Fruit fly (Drosophila melanogaster) whole organism, embryonic: ENCODE results near the gene CG31245.

ENCODE experiments used
- CG6791 ChIP-seq: fragments of 200-800 bp; sonication (Bioruptor generic); IDR thresholded peaks from 3 replicates; pipeline ENCODE4 v1.3.6; 2022; ENCODE audit warnings: missing biosample characterization, missing genetic modification characterization; ENCODE audit not compliant: partially characterized antibody
- CG9609 ChIP-seq: fragments of 200-800 bp; sonication (Bioruptor generic); optimal IDR thresholded peaks from 3 replicates; lab custom pipeline; 2016; ENCODE audit warnings: missing biosample characterization, missing genetic modification characterization
- Mrtf ChIP-seq: fragments of 200-800 bp; sonication (Bioruptor generic); IDR thresholded peaks from 3 replicates; pipeline ENCODE4 v1.3.6; 2022; ENCODE audit warnings: missing biosample characterization, missing genetic modification characterization
- Pdp1 ChIP-seq, 2 experiments: fragments of 200-800 bp; sonication (Bioruptor generic); optimal IDR thresholded peaks; 3 replicates each; lab custom pipeline; 2016; ENCODE audit warnings: missing biosample characterization in 2 of 2, missing genetic modification characterization in 2 of 2, mild to moderate bottlenecking in 1 of 2, moderate library complexity in 1 of 2
- Ssrp ChIP-seq: fragments of 200-800 bp; sonication (Bioruptor generic); optimal IDR thresholded peaks from 2 replicates; lab custom pipeline; 2018; ENCODE audit warnings: missing biosample characterization, mild to moderate bottlenecking, missing genetic modification characterization, moderate library complexity
- ab ChIP-seq: fragments of 200-800 bp; sonication (Bioruptor generic); optimal IDR thresholded peaks from 2 replicates; lab custom pipeline; 2016; ENCODE audit warnings: missing biosample characterization, missing genetic modification characterization
- danr ChIP-seq: fragments of 200-800 bp; sonication (Bioruptor generic); IDR thresholded peaks from 2 replicates; pipeline ENCODE4 v1.3.6; 2022; ENCODE audit warnings: missing biosample characterization, missing genetic modification characterization
- kay ChIP-seq: fragments of 200-800 bp; sonication (Bioruptor generic); optimal IDR thresholded peaks from 2 replicates; lab custom pipeline; 2016; ENCODE audit warnings: missing biosample characterization, missing genetic modification characterization

DNA sequence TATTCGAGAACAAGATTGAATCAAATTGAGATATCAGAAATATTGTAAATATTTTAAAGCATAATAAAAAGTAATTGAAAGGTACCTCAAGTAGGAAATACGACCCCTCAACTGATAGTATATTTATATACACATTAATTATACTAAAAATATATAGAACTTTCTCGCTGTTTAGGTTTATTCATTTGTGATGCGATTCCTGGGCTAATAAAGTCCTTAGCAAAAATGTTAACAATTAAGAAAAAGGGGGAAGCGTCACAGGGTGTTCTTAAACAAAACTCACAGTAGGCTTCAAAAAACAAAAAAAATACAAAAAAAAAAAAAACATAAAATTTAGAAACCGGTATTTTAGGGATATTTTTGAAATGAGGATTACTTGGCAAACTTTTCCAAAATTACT, 23.3 kb downstream of the CG31245 start, which contains the start of gene CG43203:
- no peak for TF ChIP-seq danr (GFP tag; lab: Robert Waterston, UW)
- no peak for TF ChIP-seq kay (GFP tag; lab: Kevin White, UChicago)
- TF ChIP-seq CG9609 = no peak
- no peak for TF ChIP-seq CG6791 (GFP tag; lab: Robert Waterston, UW)
- TF ChIP-seq Mrtf (GFP tag; lab: Robert Waterston, UW) = no peak
- TF ChIP-seq ab (GFP tag; lab: Kevin White, UChicago) = no peak
- no peak for TF ChIP-seq Ssrp
- no peak for TF ChIP-seq Pdp1 (GFP tag; optimal IDR thresholded peaks at IDR 0.05; lab: Kevin White, UChicago)
